Worm (Caenorhabditis elegans): ENCODE results near the gene gap-2.

Gene gap-2

ce11 chrX:9560931-9561330 is 88.7 kb downstream of the gap-2 start (continued):
- TF ChIP-seq set-16 (GFP tag; IDR thresholded peaks at IDR 0.05) (no peak), duxl-1 (tag; optimal IDR thresholded peaks at IDR 0.05; ENCODE audit: poor library complexity) (no peak), D1046.2 (GFP tag; IDR thresholded peaks at IDR 0.05) (0 out of 2 replicates have a peak, but pooled peaks have one; percentile 53), ceh-20 (GFP tag; IDR thresholded peaks at IDR 0.05) (0 out of 2 replicates have a peak, but pooled peaks have one; percentile 28), fkh-10 (GFP tag; optimal IDR thresholded peaks at IDR 0.05) (no peak), egl-27 (tag; optimal IDR thresholded peaks at IDR 0.05) (no peak), dmd-6 (GFP tag; IDR thresholded peaks at IDR 0.05) (peak; percentile 60), fos-1 (tag; optimal IDR thresholded peaks at IDR 0.05) (no peak), vab-7 (GFP tag; IDR thresholded peaks at IDR 0.05) (peak; percentile 80), dve-1 (tag; optimal IDR thresholded peaks at IDR 0.05; ENCODE audit: insufficient read depth) (peak; percentile 69), ZK337.2 (GFP tag; IDR thresholded peaks at IDR 0.05) (no peak), ztf-11 (tag; optimal IDR thresholded peaks at IDR 0.05) (no peak), lim-7 (GFP tag; IDR thresholded peaks at IDR 0.05) (peak; percentile 88), hlh-30 (tag; optimal IDR thresholded peaks at IDR 0.05; ENCODE audit: insufficient read depth) (peak; percentile 48), Y75B8A.6 (GFP tag; IDR thresholded peaks at IDR 0.05) (0 out of 2 replicates have a peak, but pooled peaks have one; percentile 13), lin-13 (GFP tag; optimal IDR thresholded peaks at IDR 0.05) (no peak), pha-4 (GFP tag; IDR thresholded peaks at IDR 0.05) (peak; percentile 68; the same call in 1 of the 2 replicates), pha-4 (tag; optimal IDR thresholded peaks at IDR 0.05) (no peak), madf-9 (GFP tag; conservative IDR thresholded peaks at IDR 0.05) (peak; percentile 44; the same call in 1 of the 2 replicates), unc-130 (GFP tag; optimal IDR thresholded peaks at IDR 0.05) (no peak), zfp-3 (GFP tag; conservative IDR thresholded peaks at IDR 0.05) (peak; percentile 71), daf-12 (tag; optimal IDR thresholded peaks at IDR 0.05) (no peak), nhr-25 (tag; optimal IDR thresholded peaks at IDR 0.05; ENCODE audit: borderline replicate concordance, insufficient read depth) (no peak), rbr-2 (tag; optimal IDR thresholded peaks at IDR 0.05) (peak; percentile 37), mxl-3 (GFP tag; optimal IDR thresholded peaks at IDR 0.05) (no peak), F44E2.7 (GFP tag; IDR thresholded peaks at IDR 0.05) (0 out of 2 replicates have a peak, but pooled peaks have one; percentile 18), nhr-6 (tag; optimal IDR thresholded peaks at IDR 0.05) (peak; percentile 36), mdt-29 (GFP tag; IDR thresholded peaks at IDR 0.05) (peak; percentile 78; the same call in 1 of the 2 replicates)

- no peak for TF ChIP-seq set-16 (GFP tag; IDR thresholded peaks at IDR 0.05)
- no peak for TF ChIP-seq ceh-82 (tag; optimal IDR thresholded peaks at IDR 0.05)
- no peak for TF ChIP-seq ceh-32 (tag; optimal IDR thresholded peaks at IDR 0.05; ENCODE audit: poor library complexity)
- TF ChIP-seq lin-39 (tag; optimal IDR thresholded peaks at IDR 0.05): no peak
- TF ChIP-seq nhr-76 (tag; optimal IDR thresholded peaks at IDR 0.05): no peak
- no peak for TF ChIP-seq zfp-2 (tag; optimal IDR thresholded peaks at IDR 0.05)
- no peak for TF ChIP-seq lin-13 (GFP tag; optimal IDR thresholded peaks at IDR 0.05)
- TF ChIP-seq hmg-1.1 (GFP tag; IDR thresholded peaks at IDR 0.05): no peak
- no peak for TF ChIP-seq dpl-1 (GFP tag; optimal IDR thresholded peaks at IDR 0.05)
- TF ChIP-seq F37D6.2 (tag; optimal IDR thresholded peaks at IDR 0.05): no peak
- no peak for TF ChIP-seq mxl-3 (GFP tag; optimal IDR thresholded peaks at IDR 0.05)
- TF ChIP-seq mep-1 (tag; optimal IDR thresholded peaks at IDR 0.05): no peak
- no peak for TF ChIP-seq dmd-6 (GFP tag; IDR thresholded peaks at IDR 0.05)
- TF ChIP-seq nhr-111 (GFP tag; optimal IDR thresholded peaks at IDR 0.05): no peak
- TF ChIP-seq lin-15B (tag; optimal IDR thresholded peaks at IDR 0.05): no peak
- no peak for TF ChIP-seq arid-1 (GFP tag; conservative IDR thresholded peaks at IDR 0.05)
- TF ChIP-seq F26F4.8 (GFP tag; conservative IDR thresholded peaks at IDR 0.05): no peak
These were observed 93.6 kb downstream of the gap-2 start, which contains the start of gene moc-5 for ce11 chrX:9565881-9566280. TSS of gene moc-5 (minus strand) at chrX:9565981.
